Fruit fly (Drosophila melanogaster): ENCODE measurements around the gene ppk28.

Gene ppk28

dm6 chrX:16780244-16780643 lies 25.6 kb upstream of the ppk28 start (continued):
- TF ChIP-seq CG7271 (tag; optimal IDR thresholded peaks at IDR 0.05) (no peak), psq (GFP tag; optimal IDR thresholded peaks at IDR 0.05) (no peak), CG3163 (GFP tag; optimal IDR thresholded peaks at IDR 0.05) (no peak), twi (tag; optimal IDR thresholded peaks at IDR 0.05) (peak; percentile 8), mld (GFP tag; IDR thresholded peaks at IDR 0.05; ENCODE audit: partially characterized antibody) (no peak), CG4404 (GFP tag; IDR thresholded peaks at IDR 0.05) (no peak), ind (GFP tag; optimal IDR thresholded peaks at IDR 0.05) (no peak), CG4730 (GFP tag; IDR thresholded peaks at IDR 0.05) (no peak), CG8290 (GFP tag; optimal IDR thresholded peaks at IDR 0.05) (no peak), CG8290 (tag; optimal IDR thresholded peaks at IDR 0.05) (peak in 1 of 2 experiments; percentile 8), Lhr (GFP tag; optimal IDR thresholded peaks at IDR 0.05) (no peak), Gsc (GFP tag; IDR thresholded peaks at IDR 0.05) (no peak), rib (GFP tag; IDR thresholded peaks at IDR 0.05) (no peak), CG17328 (GFP tag; IDR thresholded peaks at IDR 0.05) (no peak), cato (GFP tag; optimal IDR thresholded peaks at IDR 0.05; ENCODE audit: borderline replicate concordance) (no peak), CG13894 (tag; optimal IDR thresholded peaks at IDR 0.05) (peak; percentile 49), yki (optimal IDR thresholded peaks at IDR 0.05) (no peak), Trl (optimal IDR thresholded peaks at IDR 0.05) (peak; percentile 39 to 74), Trl (GFP tag; optimal IDR thresholded peaks at IDR 0.05) (no peak), CG16863 (GFP tag; optimal IDR thresholded peaks at IDR 0.05) (no peak), ftz-f1 (GFP tag; optimal IDR thresholded peaks at IDR 0.05) (peak; percentile 97), Gug (GFP tag; IDR thresholded peaks at IDR 0.05) (no peak), gro (GFP tag; optimal IDR thresholded peaks at IDR 0.05) (peak; percentile 37), CG12155 (GFP tag; optimal IDR thresholded peaks at IDR 0.05) (no peak), Mes4 (GFP tag; optimal IDR thresholded peaks at IDR 0.05) (no peak), D19B (GFP tag; optimal IDR thresholded peaks at IDR 0.05) (peak; percentile 32), CG15011 (GFP tag; optimal IDR thresholded peaks at IDR 0.05) (no peak), Kr (GFP tag; optimal IDR thresholded peaks at IDR 0.05) (no peak), seq (GFP tag; IDR thresholded peaks at IDR 0.05) (no peak), salm (tag; optimal IDR thresholded peaks at IDR 0.05) (no peak), Deaf1 (tag; optimal IDR thresholded peaks at IDR 0.05) (peak; percentile 4), fru (optimal IDR thresholded peaks at IDR 0.05) (no peak), ssp (GFP tag; IDR thresholded peaks at IDR 0.05) (no peak), gcm2 (GFP tag; optimal IDR thresholded peaks at IDR 0.05) (no peak), CG15696 (tag; optimal IDR thresholded peaks at IDR 0.05) (no peak), chinmo (GFP tag; IDR thresholded peaks at IDR 0.05; ENCODE audit: partially characterized antibody) (peak; percentile 74; the same call in 2 of the 4 replicates), wor (GFP tag; IDR thresholded peaks at IDR 0.05) (no peak), crp (GFP tag; optimal IDR thresholded peaks at IDR 0.05) (no peak), CG6813 (GFP tag; optimal IDR thresholded peaks at IDR 0.05) (no peak), Sox102F (GFP tag; optimal IDR thresholded peaks at IDR 0.05) (no peak), CG5180 (GFP tag; optimal IDR thresholded peaks at IDR 0.05) (no peak), Pdp1 (GFP tag; optimal IDR thresholded peaks at IDR 0.05) (peak in 1 of 2 experiments; percentile 83), btn (GFP tag; optimal IDR thresholded peaks at IDR 0.05) (no peak), Ada2b (GFP tag; IDR thresholded peaks at IDR 0.05) (no peak), lab (GFP tag; optimal IDR thresholded peaks at IDR 0.05) (no peak), usp (GFP tag; optimal IDR thresholded peaks at IDR 0.05) (no peak), CG17802 (tag; optimal IDR thresholded peaks at IDR 0.05) (no peak), CG13775 (GFP tag; optimal IDR thresholded peaks at IDR 0.05) (no peak), Fer3 (tag; optimal IDR thresholded peaks at IDR 0.05) (no peak), Hr3 (GFP tag; optimal IDR thresholded peaks at IDR 0.05) (no peak), CG16813 (GFP tag; IDR thresholded peaks at IDR 0.05; ENCODE audit: partially characterized antibody) (no peak), ro (GFP tag; IDR thresholded peaks at IDR 0.05) (no peak), kni (GFP tag; optimal IDR thresholded peaks at IDR 0.05) (no peak)

Measured in whole organism, embryonic.